Worm (Caenorhabditis elegans): Measurements from ENCODE around the gene W08G11.3.

W08G11.3 gene

DNA sequence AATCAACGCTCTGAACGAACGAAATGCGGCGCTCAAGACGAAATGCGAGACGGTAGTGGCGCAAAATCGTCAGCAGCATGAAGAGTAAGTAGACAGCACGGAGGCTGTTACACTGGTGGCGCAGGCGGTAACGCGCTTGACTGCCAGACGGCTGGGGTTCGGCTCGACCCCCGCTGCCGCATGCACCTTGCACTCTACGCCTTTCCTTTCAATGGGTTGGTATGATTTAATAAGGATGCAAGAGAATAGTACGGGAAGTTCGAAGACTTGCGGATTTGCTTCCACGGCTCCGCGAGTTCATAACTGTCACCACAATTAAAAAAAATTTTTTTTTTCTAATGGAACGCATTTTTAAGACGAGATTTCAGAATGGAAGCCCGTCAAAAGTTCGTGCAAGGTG is 2.6 kb downstream of the W08G11.3 start (continued):
- TF ChIP-seq lin-1 (GFP tag; IDR thresholded peaks at IDR 0.05): peak; percentile 82
- TF ChIP-seq nhr-237 (tag; optimal IDR thresholded peaks at IDR 0.05): no peak
- peak; percentile 87 for TF ChIP-seq nhr-102 (tag; optimal IDR thresholded peaks at IDR 0.05)
- TF ChIP-seq skn-1 (tag; optimal IDR thresholded peaks at IDR 0.05): no peak
- no peak for TF ChIP-seq egl-27 (tag; optimal IDR thresholded peaks at IDR 0.05)
- TF ChIP-seq dmd-8 (GFP tag; IDR thresholded peaks at IDR 0.05): peak; percentile 92
- peak; percentile 91 for TF ChIP-seq D1046.2 (GFP tag; IDR thresholded peaks at IDR 0.05)
- TF ChIP-seq fkh-10 (GFP tag; optimal IDR thresholded peaks at IDR 0.05): no peak
- TF ChIP-seq ceh-62 (tag; optimal IDR thresholded peaks at IDR 0.05): no peak
- TF ChIP-seq unc-62 (GFP tag; optimal IDR thresholded peaks at IDR 0.05 in 1 of 2): peak in 1 of 2 experiments; percentile 97
- no peak for TF ChIP-seq unc-62 (tag; optimal IDR thresholded peaks at IDR 0.05)
- peak; percentile 78 for TF ChIP-seq dve-1 (tag; optimal IDR thresholded peaks at IDR 0.05; ENCODE audit: insufficient read depth)
- TF ChIP-seq jun-1 (tag; optimal IDR thresholded peaks at IDR 0.05): peak; percentile 65
- peak; percentile 69 for TF ChIP-seq sdz-12 (GFP tag; optimal IDR thresholded peaks at IDR 0.05)
- no peak for TF ChIP-seq ceh-82 (tag; optimal IDR thresholded peaks at IDR 0.05)
- peak; percentile 80 for TF ChIP-seq lir-3 (tag; optimal IDR thresholded peaks at IDR 0.05)

DNA sequence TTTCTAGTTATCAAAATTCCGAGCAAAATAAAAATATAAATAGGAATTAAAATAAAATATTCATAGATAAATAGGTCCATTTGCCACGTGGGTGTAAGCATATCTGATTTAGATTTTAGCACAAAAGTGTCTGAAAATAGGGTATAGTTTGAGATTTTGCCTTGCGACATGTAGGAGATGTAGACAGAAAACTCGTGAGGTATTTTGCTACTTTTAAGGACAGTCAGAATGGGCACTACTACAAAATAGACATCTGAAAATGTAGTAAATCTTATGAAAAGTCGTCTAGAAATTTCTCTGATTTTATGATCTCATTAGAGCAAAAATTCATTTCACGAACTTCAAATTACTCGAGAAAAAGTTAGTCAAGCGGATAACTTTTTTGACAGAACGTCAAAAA is 7.2 kb downstream of the W08G11.3 start, which contains the start of gene srv-34:
Gene srv-34 (minus strand): TSS at position 101 of the 400 bp plus-strand sequence.
- TF ChIP-seq skn-1 (tag; optimal IDR thresholded peaks at IDR 0.05) (no peak), unc-62 (GFP tag; optimal IDR thresholded peaks at IDR 0.05 in 1 of 2) (peak in 1 of 2 experiments; percentile 62), unc-62 (tag; optimal IDR thresholded peaks at IDR 0.05) (no peak), daf-16 (GFP tag; optimal IDR thresholded peaks at IDR 0.05) (no peak), daf-16 (tag; optimal IDR thresholded peaks at IDR 0.05) (no peak)

DNA sequence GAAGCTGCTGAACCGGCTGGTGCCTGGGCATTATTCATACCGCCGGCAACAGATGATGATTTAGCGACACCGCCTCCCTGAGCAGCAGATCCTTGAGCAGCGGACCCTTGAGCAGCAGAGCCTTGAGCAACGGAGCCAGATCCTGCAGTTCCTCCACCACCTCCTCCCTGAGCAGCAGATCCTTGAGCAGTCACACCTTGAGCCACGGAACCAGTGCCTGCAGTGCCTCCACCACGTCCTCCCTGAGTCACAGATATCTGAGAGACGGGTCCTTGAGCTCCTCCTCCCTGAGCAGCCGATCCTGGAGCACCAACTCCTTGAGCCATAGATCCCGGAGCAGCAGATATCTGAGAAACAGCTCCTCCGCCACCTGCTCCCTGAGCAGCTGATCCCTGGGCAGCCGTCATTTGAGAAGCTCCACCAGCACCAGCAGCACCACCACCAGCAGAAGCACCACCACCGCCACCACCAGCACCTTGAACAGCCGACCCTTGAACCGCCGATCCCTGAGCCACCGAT is 9.0 kb downstream of the W08G11.3 start:
- no peak for TF ChIP-seq nhr-6 (tag; optimal IDR thresholded peaks at IDR 0.05)
- no peak for TF ChIP-seq tag-97 (GFP tag; IDR thresholded peaks at IDR 0.05)
- 0 out of 2 replicates have a peak, but pooled peaks have one; percentile 41 for TF ChIP-seq snpc-1.2 (GFP tag; IDR thresholded peaks at IDR 0.05)
- no peak for TF ChIP-seq F26F4.8 (GFP tag; conservative IDR thresholded peaks at IDR 0.05)
- no peak for TF ChIP-seq php-3 (GFP tag; IDR thresholded peaks at IDR 0.05)
- peak; percentile 95 for TF ChIP-seq set-16 (GFP tag; IDR thresholded peaks at IDR 0.05)
- no peak for TF ChIP-seq arid-1 (GFP tag; conservative IDR thresholded peaks at IDR 0.05)
- no peak for TF ChIP-seq cey-2 (tag; optimal IDR thresholded peaks at IDR 0.05; ENCODE audit: borderline replicate concordance, insufficient read depth)
- TF ChIP-seq skn-1 (tag; optimal IDR thresholded peaks at IDR 0.05): no peak
- TF ChIP-seq ama-1 (optimal IDR thresholded peaks at IDR 0.05): no peak

DNA sequence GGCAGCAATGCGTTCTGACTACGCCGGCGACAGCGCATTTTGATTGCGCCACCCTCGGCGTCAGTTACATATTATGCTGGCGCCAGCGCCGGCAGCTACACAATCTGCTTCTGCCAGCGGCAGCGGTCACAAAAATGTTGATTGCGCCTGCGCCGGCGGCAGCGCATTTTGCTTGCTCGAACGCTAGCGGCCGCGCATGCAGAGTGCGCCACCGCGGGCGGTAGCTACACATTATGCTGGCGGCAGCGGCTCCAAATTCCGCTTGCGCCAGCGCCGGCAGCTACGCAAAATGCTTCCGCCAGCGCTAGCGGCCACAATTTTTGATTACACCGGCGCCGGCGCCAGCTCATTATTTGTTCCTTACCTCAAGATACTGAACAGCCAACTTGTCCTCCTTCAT is 9.7 kb downstream of the W08G11.3 start:
- TF ChIP-seq dmd-6 (GFP tag; IDR thresholded peaks at IDR 0.05) (no peak), T26A8.4 (GFP tag; IDR thresholded peaks at IDR 0.05) (no peak), lsy-2 (tag; optimal IDR thresholded peaks at IDR 0.05) (no peak), dmd-9 (GFP tag; IDR thresholded peaks at IDR 0.05) (0 out of 2 replicates have a peak, but pooled peaks have one; percentile 21), set-16 (GFP tag; IDR thresholded peaks at IDR 0.05) (peak; percentile 91), lin-13 (GFP tag; optimal IDR thresholded peaks at IDR 0.05) (no peak), egl-43 (GFP tag; IDR thresholded peaks at IDR 0.05) (peak; percentile 60; the same call in 1 of the 2 replicates), aha-1 (tag) (no peak), zip-11 (GFP tag; IDR thresholded peaks at IDR 0.05) (no peak), mdt-29 (GFP tag; IDR thresholded peaks at IDR 0.05) (no peak), mdl-1 (tag; optimal IDR thresholded peaks at IDR 0.05) (no peak), hif-1 (tag; optimal IDR thresholded peaks at IDR 0.05) (no peak), gei-8 (GFP tag; optimal IDR thresholded peaks at IDR 0.05) (no peak), attf-4 (tag; optimal IDR thresholded peaks at IDR 0.05) (no peak), nhr-102 (tag; optimal IDR thresholded peaks at IDR 0.05) (no peak), D1046.2 (GFP tag; IDR thresholded peaks at IDR 0.05) (peak; percentile 72; the same call in 1 of the 2 replicates), hlh-30 (tag; optimal IDR thresholded peaks at IDR 0.05; ENCODE audit: insufficient read depth) (no peak), Y5F2A.4 (GFP tag; optimal IDR thresholded peaks at IDR 0.05) (no peak), aly-2 (tag; optimal IDR thresholded peaks at IDR 0.05) (no peak), nhr-42 (GFP tag; IDR thresholded peaks at IDR 0.05) (peak; percentile 25; the same call in 1 of the 2 replicates)

Measured in whole organism, L4 larva.